1 fruit fly cellular context compared by ENCODE assay signal in genomic region chr3L:20432297-20432696, dm6.
TF ChIP-seq lines count a peak whose summit lies in the region.

TSS of gene Las (minus strand) at chr3L:20432361.
TSS of gene Psn (plus strand) at chr3L:20432468.

TF ChIP-seq in whole organism, embryonic, 481 proteins besides CTCF, POLR2A, EP300 and RAD21 (continued from another document and continues in another):
- TF ChIP-seq wdn (GFP tag; IDR thresholded peaks at IDR 0.05; lab: Robert Waterston, UW): no peak
- TF ChIP-seq Lhr (GFP tag; optimal IDR thresholded peaks at IDR 0.05; lab: Kevin White, UChicago): peak; percentile 9
- no peak for TF ChIP-seq Atf-2 (GFP tag; optimal IDR thresholded peaks at IDR 0.05; lab: Kevin White, UChicago)
- TF ChIP-seq dpn (GFP tag; optimal IDR thresholded peaks at IDR 0.05; lab: Kevin White, UChicago): peak in 1 of 2 experiments; percentile 19
- peak; percentile 44 for TF ChIP-seq lilli (GFP tag; optimal IDR thresholded peaks at IDR 0.05; lab: Kevin White, UChicago)
- peak; percentile 18 for TF ChIP-seq CG8924 (tag; optimal IDR thresholded peaks at IDR 0.05; lab: Kevin White, UChicago)
- no peak for TF ChIP-seq crc (GFP tag; optimal IDR thresholded peaks at IDR 0.05; lab: Kevin White, UChicago)
- no peak for TF ChIP-seq br (optimal IDR thresholded peaks at IDR 0.05; lab: Kevin White, UChicago)
- TF ChIP-seq Taf1 (GFP tag; IDR thresholded peaks at IDR 0.05; lab: Robert Waterston, UW): no peak
- no peak for TF ChIP-seq CG11723 (GFP tag; optimal IDR thresholded peaks at IDR 0.05; lab: Kevin White, UChicago)
- no peak for TF ChIP-seq CG10959 (GFP tag; IDR thresholded peaks at IDR 0.05; lab: Robert Waterston, UW)
- TF ChIP-seq insv (GFP tag; optimal IDR thresholded peaks at IDR 0.05; lab: Kevin White, UChicago): no peak
- peak; percentile 18 for TF ChIP-seq Hsf (GFP tag; optimal IDR thresholded peaks at IDR 0.05; lab: Kevin White, UChicago)
- TF ChIP-seq Xrp1 (GFP tag; IDR thresholded peaks at IDR 0.05; lab: Robert Waterston, UW): no peak
- TF ChIP-seq gro (GFP tag; optimal IDR thresholded peaks at IDR 0.05; lab: Kevin White, UChicago): no peak
- peak; percentile 36 for TF ChIP-seq phol (tag; optimal IDR thresholded peaks at IDR 0.05; lab: Kevin White, UChicago)
- no peak for TF ChIP-seq CG15696 (tag; optimal IDR thresholded peaks at IDR 0.05; lab: Kevin White, UChicago)
- no peak for TF ChIP-seq fd3F (GFP tag; optimal IDR thresholded peaks at IDR 0.05; lab: Kevin White, UChicago)
- no peak for TF ChIP-seq Eip74EF (GFP tag; optimal IDR thresholded peaks at IDR 0.05; lab: Kevin White, UChicago)
- TF ChIP-seq repo (GFP tag; optimal IDR thresholded peaks at IDR 0.05; lab: Kevin White, UChicago): no peak
- no peak for TF ChIP-seq Usf (GFP tag; optimal IDR thresholded peaks at IDR 0.05; lab: Kevin White, UChicago)
- TF ChIP-seq Doc2 (GFP tag; IDR thresholded peaks at IDR 0.05; lab: Robert Waterston, UW): no peak
- TF ChIP-seq NC2β (GFP tag; optimal IDR thresholded peaks at IDR 0.05; lab: Kevin White, UChicago): peak; percentile 25
- TF ChIP-seq CG8388 (GFP tag; optimal IDR thresholded peaks at IDR 0.05; lab: Kevin White, UChicago): no peak
- no peak for TF ChIP-seq CG6689 (GFP tag; IDR thresholded peaks at IDR 0.05; lab: Robert Waterston, UW)
- TF ChIP-seq CG7745 (tag; optimal IDR thresholded peaks at IDR 0.05; lab: Kevin White, UChicago): no peak
- TF ChIP-seq CG9876 (GFP tag; optimal IDR thresholded peaks at IDR 0.05; lab: Kevin White, UChicago): no peak
- no peak for TF ChIP-seq so (GFP tag; IDR thresholded peaks at IDR 0.05; lab: Robert Waterston, UW)
- no peak for TF ChIP-seq CG18619 (GFP tag; optimal IDR thresholded peaks at IDR 0.05; lab: Kevin White, UChicago)
- peak; percentile 77 for TF ChIP-seq Scr (GFP tag; IDR thresholded peaks at IDR 0.05; lab: Robert Waterston, UW; ENCODE audit: partially characterized antibody)
- no peak for TF ChIP-seq tup (GFP tag; optimal IDR thresholded peaks at IDR 0.05; lab: Kevin White, UChicago)
- no peak for TF ChIP-seq twi (tag; optimal IDR thresholded peaks at IDR 0.05; lab: Kevin White, UChicago)
- TF ChIP-seq lov (optimal IDR thresholded peaks at IDR 0.05; lab: Kevin White, UChicago): no peak
- no peak for TF ChIP-seq lov (GFP tag; IDR thresholded peaks at IDR 0.05; lab: Robert Waterston, UW)
- TF ChIP-seq CG12104 (GFP tag; optimal IDR thresholded peaks at IDR 0.05; lab: Kevin White, UChicago): no peak
- no peak for TF ChIP-seq hkb (optimal IDR thresholded peaks at IDR 0.05; lab: Kevin White, UChicago)
- TF ChIP-seq hkb (GFP tag; IDR thresholded peaks at IDR 0.05; lab: Robert Waterston, UW): no peak
- TF ChIP-seq sima (GFP tag; optimal IDR thresholded peaks at IDR 0.05; lab: Kevin White, UChicago): no peak
- no peak for TF ChIP-seq rib (GFP tag; IDR thresholded peaks at IDR 0.05; lab: Robert Waterston, UW)
- no peak for TF ChIP-seq kni (GFP tag; optimal IDR thresholded peaks at IDR 0.05; lab: Kevin White, UChicago)
- TF ChIP-seq psq (GFP tag; optimal IDR thresholded peaks at IDR 0.05; lab: Kevin White, UChicago): no peak
- TF ChIP-seq NK7.1 (GFP tag; optimal IDR thresholded peaks at IDR 0.05; lab: Kevin White, UChicago): no peak
- TF ChIP-seq CG14965 (GFP tag; optimal IDR thresholded peaks at IDR 0.05; lab: Kevin White, UChicago; ENCODE audit: borderline replicate concordance): no peak
- no peak for TF ChIP-seq sr (GFP tag; IDR thresholded peaks at IDR 0.05; lab: Robert Waterston, UW)
- TF ChIP-seq Poxn (GFP tag; IDR thresholded peaks at IDR 0.05; lab: Robert Waterston, UW): no peak
- no peak for TF ChIP-seq ap (GFP tag; IDR thresholded peaks at IDR 0.05; lab: Robert Waterston, UW)
- TF ChIP-seq NfI (GFP tag; optimal IDR thresholded peaks at IDR 0.05; lab: Kevin White, UChicago): no peak
- no peak for TF ChIP-seq btn (GFP tag; optimal IDR thresholded peaks at IDR 0.05; lab: Kevin White, UChicago)
- TF ChIP-seq en (GFP tag; optimal IDR thresholded peaks at IDR 0.05; lab: Kevin White, UChicago): no peak
- no peak for TF ChIP-seq eyg (GFP tag; optimal IDR thresholded peaks at IDR 0.05; lab: Kevin White, UChicago)
- TF ChIP-seq Ptx1 (GFP tag; IDR thresholded peaks at IDR 0.05; lab: Robert Waterston, UW): no peak
- no peak for TF ChIP-seq ATbp (GFP tag; optimal IDR thresholded peaks at IDR 0.05; lab: Kevin White, UChicago)
- peak; percentile 56 for TF ChIP-seq CG12659 (GFP tag; optimal IDR thresholded peaks at IDR 0.05; lab: Kevin White, UChicago)
- no peak for TF ChIP-seq CG14441 (GFP tag; IDR thresholded peaks at IDR 0.05; lab: Robert Waterston, UW)
- TF ChIP-seq CG10267 (tag; optimal IDR thresholded peaks at IDR 0.05; lab: Kevin White, UChicago): peak; percentile 62
- TF ChIP-seq toy (GFP tag; IDR thresholded peaks at IDR 0.05; lab: Robert Waterston, UW): no peak
- no peak for TF ChIP-seq CG10321 (GFP tag; IDR thresholded peaks at IDR 0.05; lab: Robert Waterston, UW)
- no peak for TF ChIP-seq PHDP (tag; optimal IDR thresholded peaks at IDR 0.05; lab: Kevin White, UChicago)
- TF ChIP-seq dimm (GFP tag; IDR thresholded peaks at IDR 0.05; lab: Robert Waterston, UW): no peak
- TF ChIP-seq CG12071 (GFP tag; optimal IDR thresholded peaks at IDR 0.05; lab: Kevin White, UChicago): no peak
- TF ChIP-seq Trl (optimal IDR thresholded peaks at IDR 0.05; lab: Kevin White, UChicago): no peak
- TF ChIP-seq Trl (GFP tag; optimal IDR thresholded peaks at IDR 0.05; lab: Kevin White, UChicago): no peak
- no peak for TF ChIP-seq CG17568 (GFP tag; optimal IDR thresholded peaks at IDR 0.05; lab: Kevin White, UChicago)
- no peak for TF ChIP-seq CG3726 (GFP tag; IDR thresholded peaks at IDR 0.05; lab: Robert Waterston, UW)
- TF ChIP-seq esg (GFP tag; conservative IDR thresholded peaks at IDR 0.05; lab: Robert Waterston, UW): no peak
- TF ChIP-seq CG2120 (GFP tag; optimal IDR thresholded peaks at IDR 0.05; lab: Kevin White, UChicago): peak; percentile 52
- TF ChIP-seq Dip2 (GFP tag; IDR thresholded peaks at IDR 0.05; lab: Robert Waterston, UW): no peak
- no peak; the same call in 1 of the 2 replicates for TF ChIP-seq tna (GFP tag; IDR thresholded peaks at IDR 0.05; lab: Robert Waterston, UW; ENCODE audit: partially characterized antibody)
- no peak for TF ChIP-seq CG1529 (GFP tag; optimal IDR thresholded peaks at IDR 0.05; lab: Kevin White, UChicago)
- no peak for TF ChIP-seq CG12942 (GFP tag; optimal IDR thresholded peaks at IDR 0.05; lab: Kevin White, UChicago)
- TF ChIP-seq CG3847 (GFP tag; IDR thresholded peaks at IDR 0.05; lab: Robert Waterston, UW): no peak
- peak; percentile 16 for TF ChIP-seq CG12155 (GFP tag; optimal IDR thresholded peaks at IDR 0.05; lab: Kevin White, UChicago)
- peak; percentile 20 for TF ChIP-seq CG15514 (GFP tag; optimal IDR thresholded peaks at IDR 0.05; lab: Kevin White, UChicago)
- no peak for TF ChIP-seq CG10147 (GFP tag; optimal IDR thresholded peaks at IDR 0.05; lab: Kevin White, UChicago)
- TF ChIP-seq CG16813 (GFP tag; IDR thresholded peaks at IDR 0.05; lab: Robert Waterston, UW; ENCODE audit: partially characterized antibody): peak; percentile 59; the same call in 2 of the 3 replicates
- no peak for TF ChIP-seq Blimp-1 (GFP tag; optimal IDR thresholded peaks at IDR 0.05; lab: Kevin White, UChicago)
- TF ChIP-seq al (GFP tag; IDR thresholded peaks at IDR 0.05; lab: Robert Waterston, UW): no peak
- TF ChIP-seq nau (GFP tag; optimal IDR thresholded peaks at IDR 0.05; lab: Kevin White, UChicago): no peak
- TF ChIP-seq CG3065 (GFP tag; optimal IDR thresholded peaks at IDR 0.05; lab: Kevin White, UChicago): no peak
- no peak for TF ChIP-seq CG15073 (GFP tag; optimal IDR thresholded peaks at IDR 0.05; lab: Kevin White, UChicago)
- TF ChIP-seq tio (GFP tag; optimal IDR thresholded peaks at IDR 0.05; lab: Kevin White, UChicago): no peak
- no peak for TF ChIP-seq bsh (GFP tag; optimal IDR thresholded peaks at IDR 0.05; lab: Kevin White, UChicago)
- no peak for TF ChIP-seq Bdp1 (GFP tag; optimal IDR thresholded peaks at IDR 0.05; lab: Kevin White, UChicago)
- no peak for TF ChIP-seq bcd (GFP tag; optimal IDR thresholded peaks at IDR 0.05; lab: Kevin White, UChicago)
- TF ChIP-seq sim (GFP tag; IDR thresholded peaks at IDR 0.05; lab: Robert Waterston, UW): no peak
- TF ChIP-seq Dref (GFP tag; IDR thresholded peaks at IDR 0.05; lab: Robert Waterston, UW): peak; percentile 63
- no peak for TF ChIP-seq CG10565 (GFP tag; optimal IDR thresholded peaks at IDR 0.05; lab: Kevin White, UChicago)
- TF ChIP-seq Lim3 (GFP tag; IDR thresholded peaks at IDR 0.05; lab: Robert Waterston, UW): no peak
- TF ChIP-seq dysf (GFP tag; IDR thresholded peaks at IDR 0.05; lab: Robert Waterston, UW): no peak
- peak; percentile 48 for TF ChIP-seq nmo (GFP tag; optimal IDR thresholded peaks at IDR 0.05; lab: Kevin White, UChicago)
- TF ChIP-seq CG11093 (GFP tag; IDR thresholded peaks at IDR 0.05; lab: Robert Waterston, UW): no peak
- TF ChIP-seq CG9215 (GFP tag; IDR thresholded peaks at IDR 0.05; lab: Robert Waterston, UW): no peak
- TF ChIP-seq CG11696 (GFP tag; IDR thresholded peaks at IDR 0.05; lab: Robert Waterston, UW): no peak
- no peak for TF ChIP-seq gce (GFP tag; IDR thresholded peaks at IDR 0.05; lab: Robert Waterston, UW)
- no peak for TF ChIP-seq sisA (GFP tag; IDR thresholded peaks at IDR 0.05; lab: Robert Waterston, UW)
- no peak for TF ChIP-seq Ada2b (GFP tag; IDR thresholded peaks at IDR 0.05; lab: Robert Waterston, UW)
- no peak for TF ChIP-seq ara (GFP tag; IDR thresholded peaks at IDR 0.05; lab: Robert Waterston, UW)
- TF ChIP-seq Dek (tag; optimal IDR thresholded peaks at IDR 0.05; lab: Kevin White, UChicago): no peak
- TF ChIP-seq usp (GFP tag; optimal IDR thresholded peaks at IDR 0.05; lab: Kevin White, UChicago): no peak
- no peak for TF ChIP-seq Dfd (GFP tag; optimal IDR thresholded peaks at IDR 0.05; lab: Kevin White, UChicago)
- no peak for TF ChIP-seq E2f1 (GFP tag; IDR thresholded peaks at IDR 0.05; lab: Robert Waterston, UW)
- TF ChIP-seq pan (optimal IDR thresholded peaks at IDR 0.05; lab: Kevin White, UChicago): no peak
- TF ChIP-seq pan (GFP tag; optimal IDR thresholded peaks at IDR 0.05 in 1 of 2, IDR thresholded peaks at IDR 0.05 in 1 of 2): no peak
- TF ChIP-seq oc (tag; optimal IDR thresholded peaks at IDR 0.05; lab: Kevin White, UChicago): peak; percentile 20
- no peak for TF ChIP-seq CG1647 (GFP tag; optimal IDR thresholded peaks at IDR 0.05; lab: Kevin White, UChicago)
- no peak for TF ChIP-seq CG15269 (tag; optimal IDR thresholded peaks at IDR 0.05; lab: Kevin White, UChicago)
- no peak for TF ChIP-seq Side (GFP tag; optimal IDR thresholded peaks at IDR 0.05; lab: Kevin White, UChicago)
- TF ChIP-seq slbo (GFP tag; IDR thresholded peaks at IDR 0.05; lab: Robert Waterston, UW): no peak
- TF ChIP-seq bbx (GFP tag; IDR thresholded peaks at IDR 0.05; lab: Robert Waterston, UW; ENCODE audit: partially characterized antibody): 0 out of 2 replicates have a peak, but pooled peaks have one; percentile 16
- TF ChIP-seq CG32532 (GFP tag; IDR thresholded peaks at IDR 0.05; lab: Robert Waterston, UW): no peak
- no peak for TF ChIP-seq HHEX (GFP tag; optimal IDR thresholded peaks at IDR 0.05; lab: Kevin White, UChicago)
- TF ChIP-seq CG15601 (tag; optimal IDR thresholded peaks at IDR 0.05; lab: Kevin White, UChicago): no peak
- no peak for TF ChIP-seq HLH54F (GFP tag; optimal IDR thresholded peaks at IDR 0.05; lab: Kevin White, UChicago)
- no peak for TF ChIP-seq CG4707 (GFP tag; optimal IDR thresholded peaks at IDR 0.05; lab: Kevin White, UChicago)
- no peak for TF ChIP-seq ase (GFP tag; IDR thresholded peaks at IDR 0.05; lab: Robert Waterston, UW)
- TF ChIP-seq CG6254 (GFP tag; optimal IDR thresholded peaks at IDR 0.05; lab: Kevin White, UChicago): no peak
- TF ChIP-seq pzg (GFP tag; optimal IDR thresholded peaks at IDR 0.05; lab: Kevin White, UChicago): peak; percentile 68
- TF ChIP-seq CG15479 (GFP tag; optimal IDR thresholded peaks at IDR 0.05; lab: Kevin White, UChicago): no peak
- no peak for TF ChIP-seq B-H1 (GFP tag; IDR thresholded peaks at IDR 0.05; lab: Robert Waterston, UW)
- TF ChIP-seq Oli (tag; optimal IDR thresholded peaks at IDR 0.05; lab: Kevin White, UChicago): no peak
- TF ChIP-seq sens (GFP tag; lab: Kevin White, UChicago): peak; percentile 88
- TF ChIP-seq row (GFP tag; IDR thresholded peaks at IDR 0.05; lab: Robert Waterston, UW): peak; percentile 50
- TF ChIP-seq E2f2 (GFP tag; IDR thresholded peaks at IDR 0.05; lab: Robert Waterston, UW): peak; percentile 73
- no peak for TF ChIP-seq CG6765 (GFP tag; optimal IDR thresholded peaks at IDR 0.05; lab: Kevin White, UChicago)
- no peak for TF ChIP-seq CG4360 (GFP tag; IDR thresholded peaks at IDR 0.05; lab: Robert Waterston, UW)
- TF ChIP-seq Hr39 (optimal IDR thresholded peaks at IDR 0.05; lab: Kevin White, UChicago): no peak
- no peak for TF ChIP-seq Kr (GFP tag; optimal IDR thresholded peaks at IDR 0.05; lab: Kevin White, UChicago)
- TF ChIP-seq D19A (tag; optimal IDR thresholded peaks at IDR 0.05; lab: Kevin White, UChicago): no peak
- TF ChIP-seq mam (GFP tag; optimal IDR thresholded peaks at IDR 0.05; lab: Kevin White, UChicago): no peak
- no peak for TF ChIP-seq prd (optimal IDR thresholded peaks at IDR 0.05; lab: Kevin White, UChicago)
- TF ChIP-seq prd (GFP tag; IDR thresholded peaks at IDR 0.05; lab: Robert Waterston, UW): no peak
- TF ChIP-seq trem (tag; optimal IDR thresholded peaks at IDR 0.05; lab: Kevin White, UChicago): peak; percentile 70
- TF ChIP-seq CG9437 (GFP tag; optimal IDR thresholded peaks at IDR 0.05; lab: Kevin White, UChicago): no peak
- no peak for TF ChIP-seq Mrtf (GFP tag; IDR thresholded peaks at IDR 0.05; lab: Robert Waterston, UW)
- no peak for TF ChIP-seq z (GFP tag; IDR thresholded peaks at IDR 0.05; lab: Robert Waterston, UW)
- TF ChIP-seq TFAM (GFP tag; optimal IDR thresholded peaks at IDR 0.05; lab: Kevin White, UChicago): no peak
- TF ChIP-seq pnt (GFP tag; optimal IDR thresholded peaks at IDR 0.05; lab: Kevin White, UChicago): no peak
- TF ChIP-seq CG4730 (GFP tag; IDR thresholded peaks at IDR 0.05; lab: Robert Waterston, UW): no peak
- 0 out of 2 replicates have a peak, but pooled peaks have one; percentile 32 for TF ChIP-seq Bgb (GFP tag; IDR thresholded peaks at IDR 0.05; lab: Robert Waterston, UW; ENCODE audit: partially characterized antibody)
- TF ChIP-seq Dad (GFP tag; optimal IDR thresholded peaks at IDR 0.05; lab: Kevin White, UChicago): no peak
- no peak for TF ChIP-seq tap (tag; optimal IDR thresholded peaks at IDR 0.05; lab: Kevin White, UChicago)
